Worm (Caenorhabditis elegans): ENCODE results near the gene F55A11.6.

Gene F55A11.6

DNA sequence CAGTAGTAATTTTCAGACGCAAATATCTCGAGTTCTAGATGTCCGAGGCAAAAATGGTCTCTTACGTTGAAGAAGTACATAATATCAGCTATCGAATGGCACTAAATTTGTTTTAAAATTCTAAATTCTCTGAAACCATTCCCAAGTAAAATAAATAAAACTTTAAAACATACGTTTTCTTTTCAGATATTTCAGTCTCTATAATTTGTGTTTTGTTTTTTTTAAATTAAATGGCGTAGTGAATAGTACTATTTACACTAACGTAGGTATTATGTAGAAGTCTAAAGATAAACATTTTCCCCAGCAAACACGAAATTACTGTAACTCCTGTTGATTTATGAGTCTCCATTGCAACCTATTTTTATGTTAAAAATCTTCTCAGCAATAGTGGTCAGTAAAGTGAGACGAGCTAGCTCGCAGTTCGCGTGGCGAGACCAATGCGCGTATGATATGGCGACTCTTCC lies 40.7 kb downstream of the F55A11.6 start (continued):
- TF ChIP-seq hif-1 (tag; optimal IDR thresholded peaks at IDR 0.05) = peak in 1 of 2 experiments; percentile 11
- no peak for TF ChIP-seq egl-43 (GFP tag; IDR thresholded peaks at IDR 0.05)
- TF ChIP-seq lin-1 (GFP tag; IDR thresholded peaks at IDR 0.05) = no peak
- TF ChIP-seq gei-8 (GFP tag; optimal IDR thresholded peaks at IDR 0.05) = no peak
- TF ChIP-seq ceh-20 (GFP tag; IDR thresholded peaks at IDR 0.05) = no peak

DNA sequence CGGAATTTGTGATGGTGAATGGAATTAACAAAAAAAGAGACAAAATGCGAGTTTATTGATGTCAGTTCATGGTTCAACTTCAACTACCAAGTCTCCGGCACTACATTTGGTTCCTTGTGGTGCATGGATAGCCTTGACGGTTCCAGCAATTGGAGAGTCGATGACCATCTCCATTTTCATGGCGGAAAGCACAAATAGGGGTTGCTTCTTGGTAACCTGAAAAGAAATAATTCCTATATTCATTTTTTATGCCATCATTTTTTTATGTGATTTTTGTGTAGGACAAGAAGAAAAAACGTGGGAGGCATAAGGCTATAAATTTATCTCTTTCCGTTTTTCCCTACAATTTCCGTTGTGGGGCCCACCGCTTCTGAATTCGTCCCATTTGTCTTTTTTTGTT lies 41.4 kb downstream of the F55A11.6 start:
- TF ChIP-seq Y75B8A.6 (GFP tag; IDR thresholded peaks at IDR 0.05) (no peak), lin-15B (tag; optimal IDR thresholded peaks at IDR 0.05) (no peak), lin-38 (GFP tag; IDR thresholded peaks at IDR 0.05) (0 out of 2 replicates have a peak, but pooled peaks have one; percentile 15), cey-2 (tag; optimal IDR thresholded peaks at IDR 0.05; ENCODE audit: borderline replicate concordance, insufficient read depth) (no peak), Y105C5A.15 (GFP tag; IDR thresholded peaks at IDR 0.05) (0 out of 2 replicates have a peak, but pooled peaks have one; percentile 32), nhr-10 (tag; optimal IDR thresholded peaks at IDR 0.05) (no peak), dpl-1 (GFP tag; optimal IDR thresholded peaks at IDR 0.05) (no peak), zfp-3 (GFP tag; conservative IDR thresholded peaks at IDR 0.05) (peak; percentile 79; the same call in 1 of the 2 replicates), daf-16 (GFP tag; optimal IDR thresholded peaks at IDR 0.05) (no peak), daf-16 (tag; optimal IDR thresholded peaks at IDR 0.05) (no peak), D1046.2 (GFP tag; IDR thresholded peaks at IDR 0.05) (0 out of 2 replicates have a peak, but pooled peaks have one; percentile 11), lir-3 (tag; optimal IDR thresholded peaks at IDR 0.05) (no peak), ceh-20 (GFP tag; IDR thresholded peaks at IDR 0.05) (0 out of 2 replicates have a peak, but pooled peaks have one; percentile 12), nhr-42 (GFP tag; IDR thresholded peaks at IDR 0.05) (peak; percentile 17; the same call in 1 of the 2 replicates), pha-4 (GFP tag; IDR thresholded peaks at IDR 0.05) (0 out of 2 replicates have a peak, but pooled peaks have one; percentile 35), pha-4 (tag; optimal IDR thresholded peaks at IDR 0.05) (no peak), ama-1 (optimal IDR thresholded peaks at IDR 0.05) (no peak), zip-11 (GFP tag; IDR thresholded peaks at IDR 0.05) (no peak)

DNA sequence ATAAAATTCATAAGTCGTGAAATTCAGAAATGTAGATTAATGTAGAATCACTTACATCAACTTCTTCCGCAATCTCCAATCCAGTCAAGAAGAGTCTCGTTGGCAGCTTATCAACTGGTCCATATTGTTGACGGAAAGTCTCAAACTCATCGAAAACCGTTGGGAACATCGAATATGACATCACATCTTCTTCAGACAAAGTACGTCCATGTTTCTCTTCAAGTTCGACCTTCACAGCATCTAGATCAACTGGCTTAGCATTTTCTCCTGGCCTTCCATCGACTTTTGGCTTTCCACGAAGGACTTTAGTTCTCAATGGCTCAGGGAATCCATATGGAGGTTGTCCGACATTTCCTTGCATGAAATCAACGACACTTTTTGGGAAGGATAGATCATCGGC lies 42.1 kb downstream of the F55A11.6 start:
- TF ChIP-seq mep-1 (tag; optimal IDR thresholded peaks at IDR 0.05) = no peak
- peak in 1 of 2 experiments; percentile 44 for TF ChIP-seq unc-62 (GFP tag; optimal IDR thresholded peaks at IDR 0.05 in 1 of 2)
- TF ChIP-seq unc-62 (tag; optimal IDR thresholded peaks at IDR 0.05) = no peak
- TF ChIP-seq nhr-41 (GFP tag; IDR thresholded peaks at IDR 0.05) = no peak
- TF ChIP-seq nhr-76 (tag; optimal IDR thresholded peaks at IDR 0.05) = no peak

DNA sequence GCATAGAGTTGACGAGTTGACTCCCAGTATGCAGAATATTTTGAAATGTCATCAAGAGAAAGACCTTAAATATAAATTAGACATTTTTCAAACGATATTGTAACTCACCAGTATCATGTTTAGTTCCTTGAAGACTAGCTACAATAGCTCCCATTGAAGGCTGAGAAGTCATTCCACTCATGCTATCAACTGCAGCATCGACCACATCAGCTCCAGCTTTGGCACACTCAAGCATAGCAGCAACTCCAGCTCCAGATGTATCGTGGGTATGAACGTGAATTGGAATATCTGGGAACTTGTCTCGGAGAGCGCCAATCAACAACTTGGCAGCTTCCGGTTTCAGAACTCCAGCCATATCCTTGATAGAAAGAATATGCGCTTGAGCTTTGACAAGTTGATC lies 42.8 kb downstream of the F55A11.6 start:
- TF ChIP-seq lir-3 (tag; optimal IDR thresholded peaks at IDR 0.05) (no peak), dpl-1 (GFP tag; optimal IDR thresholded peaks at IDR 0.05) (no peak), lsy-2 (tag; optimal IDR thresholded peaks at IDR 0.05) (no peak), aha-1 (tag) (peak; percentile 76), ceh-20 (GFP tag; IDR thresholded peaks at IDR 0.05) (no peak), dmd-9 (GFP tag; IDR thresholded peaks at IDR 0.05) (no peak), vab-7 (GFP tag; IDR thresholded peaks at IDR 0.05) (0 out of 2 replicates have a peak, but pooled peaks have one; percentile 2), pha-4 (GFP tag; IDR thresholded peaks at IDR 0.05) (no peak), pha-4 (tag; optimal IDR thresholded peaks at IDR 0.05) (no peak), unc-39 (tag; optimal IDR thresholded peaks at IDR 0.05) (no peak), ceh-44 (GFP tag; IDR thresholded peaks at IDR 0.05) (no peak), lin-13 (GFP tag; optimal IDR thresholded peaks at IDR 0.05) (no peak), spr-3 (GFP tag; optimal IDR thresholded peaks at IDR 0.05) (no peak), Y48G9A.11 (GFP tag; IDR thresholded peaks at IDR 0.05) (no peak), D1046.2 (GFP tag; IDR thresholded peaks at IDR 0.05) (no peak), nhr-28 (tag; optimal IDR thresholded peaks at IDR 0.05) (no peak), Y105C5A.15 (GFP tag; IDR thresholded peaks at IDR 0.05) (no peak), Y75B8A.6 (GFP tag; IDR thresholded peaks at IDR 0.05) (no peak), daf-16 (GFP tag; optimal IDR thresholded peaks at IDR 0.05) (no peak), daf-16 (tag; optimal IDR thresholded peaks at IDR 0.05) (peak; percentile 4), nhr-11 (tag; optimal IDR thresholded peaks at IDR 0.05) (no peak)

Measured in whole organism, L4 larva.